Fruit fly (Drosophila melanogaster) whole organism, adult: ENCODE data around the gene Cht7.

Experiments used
- CG11617 ChIP-seq: fragments of 200-800 bp; sonication (Bioruptor generic); optimal IDR thresholded peaks from 2 replicates; lab custom pipeline; 2017; ENCODE audit warnings: mild to moderate bottlenecking, missing biosample characterization, missing genetic modification reagents, missing genetic modification characterization
- CG12768 ChIP-seq: fragments of 200-800 bp; sonication (Bioruptor generic); optimal IDR thresholded peaks from 2 replicates; lab custom pipeline; 2017; ENCODE audit warnings: missing biosample characterization, missing genetic modification characterization, mild to moderate bottlenecking, moderate library complexity, missing genetic modification reagents
- CG14711 ChIP-seq: fragments of 200-800 bp; sonication (Bioruptor generic); optimal IDR thresholded peaks from 2 replicates; lab custom pipeline; 2018; ENCODE audit warnings: missing biosample characterization, mild to moderate bottlenecking, missing genetic modification characterization, moderate library complexity
- CG33017 ChIP-seq: fragments of 200-800 bp; sonication (Bioruptor generic); optimal IDR thresholded peaks from 2 replicates; lab custom pipeline; 2018; ENCODE audit warnings: missing biosample characterization, mild to moderate bottlenecking, missing genetic modification characterization, moderate library complexity
- CG7045 ChIP-seq: fragments of 200-800 bp; sonication (Bioruptor generic); optimal IDR thresholded peaks from 2 replicates; lab custom pipeline; 2017; ENCODE audit warnings: missing biosample characterization, mild to moderate bottlenecking, missing genetic modification characterization
- CG7101 ChIP-seq: fragments of 200-800 bp; sonication (Bioruptor generic); optimal IDR thresholded peaks from 2 replicates; lab custom pipeline; 2018; ENCODE audit warnings: missing biosample characterization, mild to moderate bottlenecking, missing genetic modification characterization, moderate library complexity
- bab1 ChIP-seq: fragments of 200-800 bp; sonication (Bioruptor generic); optimal IDR thresholded peaks from 3 replicates; lab custom pipeline; 2019; ENCODE audit warnings: missing biosample characterization, mild to moderate bottlenecking, missing genetic modification characterization, moderate library complexity
- cic ChIP-seq: fragments of 200-800 bp; sonication (Bioruptor generic); optimal IDR thresholded peaks from 2 replicates; lab custom pipeline; 2017; ENCODE audit warnings: missing biosample characterization, mild to moderate bottlenecking, missing genetic modification characterization, moderate library complexity
- cnc ChIP-seq, 2 experiments: fragments of >200 bp; optimal IDR thresholded peaks; 2 replicates each; lab custom pipeline; 2017
- pad ChIP-seq: fragments of 200-800 bp; sonication (Bioruptor generic); optimal IDR thresholded peaks from 3 replicates; lab custom pipeline; 2017; ENCODE audit warnings: missing biosample characterization, missing genetic modification characterization, mild to moderate bottlenecking, moderate library complexity, missing genetic modification reagents

- TF ChIP-seq CG33017 (tag; lab: Kevin White, UChicago) = no peak
- TF ChIP-seq CG11617 (GFP tag; lab: Kevin White, UChicago) = no peak
- TF ChIP-seq bab1 (GFP tag; lab: Kevin White, UChicago) = no peak
- no peak for TF ChIP-seq CG12768 (GFP tag; lab: Kevin White, UChicago)
- TF ChIP-seq cic (GFP tag; lab: Kevin White, UChicago) = no peak
- TF ChIP-seq cnc (optimal IDR thresholded peaks at IDR 0.05; lab: Kevin White, UChicago) = no peak
- no peak for TF ChIP-seq CG14711 (tag; lab: Kevin White, UChicago)
- no peak for TF ChIP-seq CG7045 (GFP tag; lab: Kevin White, UChicago)
- no peak for TF ChIP-seq CG7101 (tag; lab: Kevin White, UChicago)
- no peak for TF ChIP-seq pad (GFP tag; lab: Kevin White, UChicago)
These were observed 43.6 kb upstream of the Cht7 start for dm6 chr3L:3150376-3150775.
